Worm (Caenorhabditis elegans) whole organism, L4 larva: Measurements from ENCODE around the gene sre-42.

ENCODE experiments used
- F26F4.8 ChIP-seq: fragments of 200-800 bp; sonication (Bioruptor generic); conservative IDR thresholded peaks from 2 replicates; pipeline ENCODE4 v1.3.6; 2022; ENCODE audit warnings: missing genetic modification characterization, missing compliant biosample characterization
- Y5F2A.4 ChIP-seq: fragments of 200-800 bp; sonication (Bioruptor generic); optimal IDR thresholded peaks from 2 replicates; lab custom pipeline; 2018; ENCODE audit warnings: mild to moderate bottlenecking, missing genetic modification characterization, missing compliant biosample characterization
- ama-1 ChIP-seq: fragments of 150-350 bp; optimal IDR thresholded peaks from 2 replicates; lab custom pipeline; 2014; ENCODE audit warnings: inconsistent platforms, mixed read lengths
- ceh-82 ChIP-seq: sonication (generic microtip); optimal IDR thresholded peaks from 2 replicates; lab custom pipeline; 2017; ENCODE audit warnings: missing biosample characterization, missing genetic modification characterization
- ces-1 ChIP-seq: fragments of 150-350 bp; sonication (generic microtip); optimal IDR thresholded peaks from 4 replicates; lab custom pipeline; 2014; ENCODE audit warnings: missing biosample characterization, missing genetic modification reagents, missing genetic modification characterization
- dpl-1 ChIP-seq: fragments of 150-350 bp; optimal IDR thresholded peaks from 2 replicates; lab custom pipeline; 2014; ENCODE audit warnings: missing biosample characterization, missing genetic modification reagents, missing genetic modification characterization
- lsy-2 ChIP-seq, 2 experiments: fragments of 150-350 bp in 1 of 2; sonication (generic microtip) in 1 of 2; optimal IDR thresholded peaks; 2 replicates each; lab custom pipeline; 2014 to 2017; ENCODE audit warnings: missing biosample characterization in 2 of 2, missing genetic modification characterization in 2 of 2
- nhr-28 ChIP-seq: fragments of 150-350 bp; optimal IDR thresholded peaks from 2 replicates; lab custom pipeline; 2014; ENCODE audit warnings: missing biosample characterization, missing genetic modification characterization
- skn-1 ChIP-seq: fragments of 150-350 bp; optimal IDR thresholded peaks from 2 replicates; lab custom pipeline; 2014; ENCODE audit warnings: missing biosample characterization, missing genetic modification characterization
- snpc-4 ChIP-seq: fragments of 150-350 bp; optimal IDR thresholded peaks from 2 replicates; lab custom pipeline; 2014; ENCODE audit warnings: missing biosample characterization, missing genetic modification characterization
- tra-1 ChIP-seq: fragments of 200-800 bp; sonication (Bioruptor generic); IDR thresholded peaks from 2 replicates; pipeline ENCODE4 v1.3.6; 2022; ENCODE audit warnings: missing genetic modification reagents, missing genetic modification characterization, missing compliant biosample characterization
- unc-130 ChIP-seq: sonication (generic microtip); optimal IDR thresholded peaks from 2 replicates; lab custom pipeline; 2016; ENCODE audit warnings: missing genetic modification reagents, missing genetic modification characterization, missing compliant biosample characterization
- ztf-11 ChIP-seq: fragments of 150-350 bp; optimal IDR thresholded peaks from 2 replicates; lab custom pipeline; 2014; ENCODE audit warnings: missing biosample characterization, missing genetic modification characterization

DNA sequence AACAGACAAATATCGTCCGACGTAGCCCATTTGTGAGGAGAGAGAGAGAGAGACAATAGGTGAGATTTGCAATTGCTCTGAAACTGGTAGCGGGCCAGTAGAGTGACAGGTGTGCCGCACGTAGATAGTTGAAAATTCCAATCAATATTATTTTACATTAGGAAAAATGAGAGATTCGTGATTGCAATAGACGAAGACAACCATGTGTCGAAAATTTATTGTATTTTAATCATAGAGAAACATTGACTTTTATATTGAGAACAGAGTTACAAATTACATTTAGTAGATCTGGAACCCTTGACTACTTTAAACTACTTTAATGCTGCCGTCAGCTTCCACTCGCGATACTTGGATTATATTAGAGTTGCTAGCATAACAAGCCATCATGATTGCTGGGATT lies 25.7 kb upstream of the sre-42 start, which contains the start of gene Y57A10C.1:
- TF ChIP-seq ces-1 (GFP tag; lab: Kevin White, UChicago) (no peak), skn-1 (tag; lab: Kevin White, UChicago) (no peak), ceh-82 (tag; lab: Kevin White, UChicago) (no peak), Y5F2A.4 (GFP tag; lab: Kevin White, UChicago) (no peak), ztf-11 (tag; lab: Kevin White, UChicago) (no peak), snpc-4 (tag; lab: Kevin White, UChicago) (no peak), lsy-2 (tag; optimal IDR thresholded peaks at IDR 0.05; lab: Kevin White, UChicago) (no peak), unc-130 (GFP tag; lab: Kevin White, UChicago) (no peak), ama-1 (lab: Kevin White, UChicago) (no peak), tra-1 (GFP tag; lab: Robert Waterston, UW) (no peak), nhr-28 (tag; lab: Kevin White, UChicago) (no peak), F26F4.8 (GFP tag; lab: Robert Waterston, UW) (no peak), dpl-1 (GFP tag; lab: Kevin White, UChicago) (no peak)
